Worm (Caenorhabditis elegans): Measurements from ENCODE around the gene B0334.4.
A peak's percentile ranks its signal among the peaks of the same experiment; 100 is the strongest.

The B0334.4 gene

ce11 chrII:11544714-11545113 lies 49.2 kb downstream of the B0334.4 start, which contains the start of gene F54D5.9 (continued):
- TF ChIP-seq madf-6 (GFP tag; IDR thresholded peaks at IDR 0.05) (peak; percentile 85), F49E8.2 (tag; optimal IDR thresholded peaks at IDR 0.05; ENCODE audit: insufficient read depth) (peak; percentile 5), cebp-1 (GFP tag; IDR thresholded peaks at IDR 0.05) (no peak), cebp-1 (tag; optimal IDR thresholded peaks at IDR 0.05) (no peak), chd-7 (tag; optimal IDR thresholded peaks at IDR 0.05) (no peak), D2030.7 (GFP tag; IDR thresholded peaks at IDR 0.05) (peak; percentile 56), hrde-1 (tag; optimal IDR thresholded peaks at IDR 0.05; ENCODE audit: borderline replicate concordance) (no peak), ztf-22 (GFP tag; optimal IDR thresholded peaks at IDR 0.05) (no peak), F10E7.11 (tag; optimal IDR thresholded peaks at IDR 0.05) (no peak), lsl-1 (GFP tag; optimal IDR thresholded peaks at IDR 0.05) (peak; percentile 87), xnd-1 (tag; optimal IDR thresholded peaks at IDR 0.05) (peak; percentile 55), rcor-1 (GFP tag; IDR thresholded peaks at IDR 0.05) (no peak; the same call in 1 of the 2 replicates), athp-1 (tag; optimal IDR thresholded peaks at IDR 0.05) (no peak)

- TF ChIP-seq lin-35 (GFP tag; optimal IDR thresholded peaks at IDR 0.05) (peak in 2 of 3 experiments; percentile 18 to 82), nfyb-1 (GFP tag; IDR thresholded peaks at IDR 0.05) (peak; percentile 97), Y53F4B.3 (GFP tag; IDR thresholded peaks at IDR 0.05) (peak; percentile 36; the same call in 1 of the 2 replicates), T26A5.8 (tag; optimal IDR thresholded peaks at IDR 0.05) (peak; percentile 55), ztf-28 (GFP tag; IDR thresholded peaks at IDR 0.05) (peak; percentile 83; the same call in 1 of the 2 replicates), rpc-1 (optimal IDR thresholded peaks at IDR 0.05) (peak; percentile 79), rpc-1 (tag; optimal IDR thresholded peaks at IDR 0.05) (no peak), ets-4 (GFP tag; optimal IDR thresholded peaks at IDR 0.05) (no peak), ZK185.1 (tag; optimal IDR thresholded peaks at IDR 0.05; ENCODE audit: poor library complexity, severe bottlenecking) (peak; percentile 96), nhr-27 (tag; optimal IDR thresholded peaks at IDR 0.05) (peak; percentile 93), madf-6 (GFP tag; IDR thresholded peaks at IDR 0.05) (peak; percentile 94), snpc-3.4 (tag; optimal IDR thresholded peaks at IDR 0.05) (peak; percentile 74), aptf-3 (GFP tag; IDR thresholded peaks at IDR 0.05) (peak; percentile 89; the same call in 1 of the 2 replicates), lsl-1 (GFP tag; optimal IDR thresholded peaks at IDR 0.05) (peak; percentile 70), mes-4 (tag; optimal IDR thresholded peaks at IDR 0.05) (no peak), F37B4.10 (GFP tag; IDR thresholded peaks at IDR 0.05) (0 out of 2 replicates have a peak, but pooled peaks have one; percentile 14), pbrm-1 (GFP tag; IDR thresholded peaks at IDR 0.05) (peak; percentile 98), sptf-2 (GFP tag; optimal IDR thresholded peaks at IDR 0.05) (no peak), nfya-2 (GFP tag; IDR thresholded peaks at IDR 0.05) (no peak), nfya-1 (tag; optimal IDR thresholded peaks at IDR 0.05; ENCODE audit: borderline replicate concordance, insufficient read depth) (no peak), ztf-3 (GFP tag; optimal IDR thresholded peaks at IDR 0.05) (peak; percentile 84), akir-1 (GFP tag; optimal IDR thresholded peaks at IDR 0.05) (peak; percentile 89), ztf-6 (GFP tag; IDR thresholded peaks at IDR 0.05) (no peak), somi-1 (GFP tag; optimal IDR thresholded peaks at IDR 0.05) (peak; percentile 90), mxl-1 (tag; optimal IDR thresholded peaks at IDR 0.05) (no peak), Y67H2A.10 (GFP tag; conservative IDR thresholded peaks at IDR 0.05) (peak; percentile 95), snpc-1.3 (tag; optimal IDR thresholded peaks at IDR 0.05; ENCODE audit: insufficient read depth) (peak; percentile 67), pha-4 (tag; optimal IDR thresholded peaks at IDR 0.05) (peak; percentile 41), B0035.1 (tag; optimal IDR thresholded peaks at IDR 0.05) (peak; percentile 39), B0336.3 (GFP tag; IDR thresholded peaks at IDR 0.05) (peak; percentile 97), F49E8.2 (tag; optimal IDR thresholded peaks at IDR 0.05; ENCODE audit: insufficient read depth) (peak; percentile 78), nhr-80 (tag; optimal IDR thresholded peaks at IDR 0.05) (peak; percentile 45), tlf-1 (GFP tag; optimal IDR thresholded peaks at IDR 0.05) (peak; percentile 96), Y56A3A.18 (GFP tag; IDR thresholded peaks at IDR 0.05) (peak; percentile 82), F57A8.1 (GFP tag; optimal IDR thresholded peaks at IDR 0.05) (peak; percentile 5), K11D2.4 (GFP tag; IDR thresholded peaks at IDR 0.05) (peak; percentile 96)
These were observed 49.9 kb downstream of the B0334.4 start, which contains the start of gene dnj-13 for ce11 chrII:11545299-11545951. Gene dnj-13 (plus strand): TSS chrII:11545701.
